Worm (Caenorhabditis elegans): ENCODE data around the gene npp-23.

The npp-23 gene

ce11 chrIV:8827500-8827899, 42.0 kb downstream of the npp-23 start, which contains the start of gene T28C6.7:
Gene T28C6.7 (plus strand): TSS chrIV:8827800.
- TF ChIP-seq madf-8 (GFP tag; conservative IDR thresholded peaks at IDR 0.05) (no peak), let-526 (GFP tag; IDR thresholded peaks at IDR 0.05) (no peak), ekl-4 (GFP tag; IDR thresholded peaks at IDR 0.05) (no peak), nhr-179 (tag; optimal IDR thresholded peaks at IDR 0.05) (no peak)

ce11 chrIV:8826606-8827000, 42.9 kb downstream of the npp-23 start:
- TF ChIP-seq aptf-3 (GFP tag; IDR thresholded peaks at IDR 0.05) (no peak), ztf-18 (tag; optimal IDR thresholded peaks at IDR 0.05) (peak; percentile 69), nhr-80 (tag; optimal IDR thresholded peaks at IDR 0.05) (peak; percentile 17), let-607 (tag; optimal IDR thresholded peaks at IDR 0.05) (peak; percentile 19 to 27)

ce11 chrIV:8825997-8826605, 43.4 kb downstream of the npp-23 start:
- TF ChIP-seq ama-1 (optimal IDR thresholded peaks at IDR 0.05) (peak; percentile 32), ama-1 (GFP tag; optimal IDR thresholded peaks at IDR 0.05) (no peak), attf-6 (GFP tag; IDR thresholded peaks at IDR 0.05) (no peak), unc-130 (GFP tag; optimal IDR thresholded peaks at IDR 0.05) (no peak)

ce11 chrIV:8824145-8824833, 45.2 kb downstream of the npp-23 start, which contains the start of the genes col-117 and col-3:
Gene col-117 (minus strand): TSS chrIV:8824195.
Gene col-3 (plus strand): TSS chrIV:8824783.
- TF ChIP-seq F33H1.4 (GFP tag; IDR thresholded peaks at IDR 0.05): no peak
- TF ChIP-seq ztf-22 (GFP tag; optimal IDR thresholded peaks at IDR 0.05): no peak
- TF ChIP-seq let-526 (GFP tag; IDR thresholded peaks at IDR 0.05): no peak
- TF ChIP-seq tbp1 (GFP tag; optimal IDR thresholded peaks at IDR 0.05): no peak
- TF ChIP-seq ceh-91 (GFP tag; IDR thresholded peaks at IDR 0.05): no peak
- no peak for TF ChIP-seq hmg-20 (GFP tag; IDR thresholded peaks at IDR 0.05)
- no peak for TF ChIP-seq K12H6.12 (tag; optimal IDR thresholded peaks at IDR 0.05)
- TF ChIP-seq attf-6 (GFP tag; IDR thresholded peaks at IDR 0.05): no peak
- no peak for TF ChIP-seq nfyb-1 (GFP tag; IDR thresholded peaks at IDR 0.05)
- no peak for TF ChIP-seq ceh-100 (GFP tag; IDR thresholded peaks at IDR 0.05)
- no peak for TF ChIP-seq tbx-9 (tag; optimal IDR thresholded peaks at IDR 0.05; ENCODE audit: borderline replicate concordance)

ce11 chrIV:8822598-8822997, 46.9 kb downstream of the npp-23 start:
- TF ChIP-seq Y95B8A.8 (GFP tag; IDR thresholded peaks at IDR 0.05) (no peak), egl-44 (GFP tag; IDR thresholded peaks at IDR 0.05) (no peak), nfya-1 (tag; optimal IDR thresholded peaks at IDR 0.05; ENCODE audit: borderline replicate concordance, insufficient read depth) (no peak), ztf-22 (GFP tag; optimal IDR thresholded peaks at IDR 0.05) (no peak), ccch-3 (GFP tag; optimal IDR thresholded peaks at IDR 0.05) (no peak), T26A5.8 (tag; optimal IDR thresholded peaks at IDR 0.05) (no peak), hrde-1 (tag; optimal IDR thresholded peaks at IDR 0.05; ENCODE audit: borderline replicate concordance) (no peak), akir-1 (GFP tag; optimal IDR thresholded peaks at IDR 0.05) (no peak), let-526 (GFP tag; IDR thresholded peaks at IDR 0.05) (no peak), hlh-26 (GFP tag; conservative IDR thresholded peaks at IDR 0.05) (no peak), T07F8.4 (tag; optimal IDR thresholded peaks at IDR 0.05) (no peak), ets-4 (GFP tag; optimal IDR thresholded peaks at IDR 0.05) (no peak), atf-7 (tag; optimal IDR thresholded peaks at IDR 0.05) (no peak), xnd-1 (tag; optimal IDR thresholded peaks at IDR 0.05) (no peak), bed-1 (GFP tag; IDR thresholded peaks at IDR 0.05) (no peak)
